Worm (Caenorhabditis elegans): Measurements from ENCODE around the gene nhr-228.

- TF ChIP-seq dao-5 (tag; optimal IDR thresholded peaks at IDR 0.05) (no peak), him-1 (tag; optimal IDR thresholded peaks at IDR 0.05) (no peak)
Observed at ce11 chrV:2285107-2285506, 3.5 kb downstream of the nhr-228 start, which contains the start of gene nhr-227.

All from whole organism, L4/young adult.